Worm (Caenorhabditis elegans): Measurements from ENCODE around the gene txt-4.

DNA sequence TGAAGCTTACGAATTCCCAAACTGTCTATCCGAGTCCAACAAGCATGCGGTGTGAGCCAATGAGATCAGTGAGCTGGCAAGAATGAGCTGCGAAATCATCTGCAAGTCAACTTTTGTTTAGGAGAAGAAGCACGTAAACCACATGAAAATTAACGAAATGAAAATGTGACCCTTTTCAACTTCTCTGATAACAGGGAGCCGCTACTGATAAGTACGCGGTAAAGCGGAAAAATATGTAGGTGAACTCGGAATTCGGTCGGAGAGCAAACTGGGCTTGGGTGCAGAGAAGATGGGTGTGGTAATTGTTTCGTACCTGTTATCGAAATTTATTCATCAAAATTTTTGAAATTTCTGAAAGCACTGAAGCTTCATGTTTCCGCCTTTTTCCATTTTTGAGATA, 6.2 kb downstream of the txt-4 start, which contains the start of gene clec-172:
- TF ChIP-seq dao-5 (tag; optimal IDR thresholded peaks at IDR 0.05) = no peak
- TF ChIP-seq him-1 (tag; optimal IDR thresholded peaks at IDR 0.05) = no peak
- no peak for TF ChIP-seq W03F9.2 (tag; optimal IDR thresholded peaks at IDR 0.05)
